Worm (Caenorhabditis elegans): Measurements from ENCODE around the gene cisd-1.
A peak's percentile ranks its signal among the peaks of the same experiment; 100 is the strongest.

The cisd-1 gene

ce11 chrII:11501956-11502355 is 32.5 kb upstream of the cisd-1 start:
- TF ChIP-seq skn-1 (tag; optimal IDR thresholded peaks at IDR 0.05) (no peak), nhr-67 (tag; optimal IDR thresholded peaks at IDR 0.05) (no peak), elt-2 (tag; optimal IDR thresholded peaks at IDR 0.05) (no peak), R02D3.7 (tag; optimal IDR thresholded peaks at IDR 0.05) (no peak), ama-1 (optimal IDR thresholded peaks at IDR 0.05) (no peak), snpc-4 (tag; optimal IDR thresholded peaks at IDR 0.05) (no peak), nhr-25 (tag; optimal IDR thresholded peaks at IDR 0.05) (peak; percentile 60), ceh-16 (tag; optimal IDR thresholded peaks at IDR 0.05) (no peak), tbx-2 (tag; optimal IDR thresholded peaks at IDR 0.05) (peak; percentile 39), jun-1 (tag; optimal IDR thresholded peaks at IDR 0.05) (no peak), nhr-237 (tag; optimal IDR thresholded peaks at IDR 0.05) (no peak), mdl-1 (tag; optimal IDR thresholded peaks at IDR 0.05) (no peak), nhr-43 (tag; optimal IDR thresholded peaks at IDR 0.05; ENCODE audit: poor library complexity, severe bottlenecking) (peak; percentile 81), nfya-1 (tag; optimal IDR thresholded peaks at IDR 0.05; ENCODE audit: insufficient read depth) (no peak), ztf-11 (tag; optimal IDR thresholded peaks at IDR 0.05) (no peak), ZK546.5 (tag; optimal IDR thresholded peaks at IDR 0.05) (no peak), elt-1 (tag; optimal IDR thresholded peaks at IDR 0.05) (no peak), ceh-82 (tag; optimal IDR thresholded peaks at IDR 0.05) (no peak), daf-12 (tag; optimal IDR thresholded peaks at IDR 0.05) (no peak), pha-4 (tag; optimal IDR thresholded peaks at IDR 0.05) (no peak), pqm-1 (tag; optimal IDR thresholded peaks at IDR 0.05) (no peak), unc-39 (tag; optimal IDR thresholded peaks at IDR 0.05) (no peak), ceh-9 (tag; optimal IDR thresholded peaks at IDR 0.05) (no peak), egl-27 (tag; optimal IDR thresholded peaks at IDR 0.05) (no peak), nhr-23 (tag; optimal IDR thresholded peaks at IDR 0.05) (peak; percentile 49), elt-3 (tag; optimal IDR thresholded peaks at IDR 0.05) (peak; percentile 98 to 100 (median 100)), fkh-10 (GFP tag; optimal IDR thresholded peaks at IDR 0.05) (no peak), nhr-76 (tag; optimal IDR thresholded peaks at IDR 0.05) (no peak), eor-1 (tag; optimal IDR thresholded peaks at IDR 0.05) (no peak)

ce11 chrII:11500198-11500597 is 30.8 kb upstream of the cisd-1 start, which contains the start of gene B0334.20:
B0334.20 (minus strand) TSS chrII:11500459.
- TF ChIP-seq sea-2 (GFP tag; optimal IDR thresholded peaks at IDR 0.05) (no peak), elt-2 (tag; optimal IDR thresholded peaks at IDR 0.05) (peak; percentile 44)

ce11 chrII:11497365-11497764 is 27.9 kb upstream of the cisd-1 start, which contains the start of gene B0334.5:
B0334.5 (plus strand) TSS chrII:11497665.
- TF ChIP-seq R02D3.7 (tag; optimal IDR thresholded peaks at IDR 0.05): no peak
- no peak for TF ChIP-seq nhr-23 (tag; optimal IDR thresholded peaks at IDR 0.05)
- no peak for TF ChIP-seq ztf-4 (tag; optimal IDR thresholded peaks at IDR 0.05)
- TF ChIP-seq ztf-11 (tag; optimal IDR thresholded peaks at IDR 0.05): no peak
- no peak for TF ChIP-seq eor-1 (tag; optimal IDR thresholded peaks at IDR 0.05)
- no peak for TF ChIP-seq ceh-16 (tag; optimal IDR thresholded peaks at IDR 0.05)
- no peak for TF ChIP-seq egl-5 (tag; optimal IDR thresholded peaks at IDR 0.05)
- TF ChIP-seq daf-12 (tag; optimal IDR thresholded peaks at IDR 0.05): no peak
- no peak for TF ChIP-seq fkh-10 (GFP tag; optimal IDR thresholded peaks at IDR 0.05)
- TF ChIP-seq unc-39 (tag; optimal IDR thresholded peaks at IDR 0.05): no peak

- TF ChIP-seq nhr-12 (tag; optimal IDR thresholded peaks at IDR 0.05) (no peak), lin-39 (tag; optimal IDR thresholded peaks at IDR 0.05) (peak; percentile 69), nfya-1 (tag; optimal IDR thresholded peaks at IDR 0.05; ENCODE audit: insufficient read depth) (peak; percentile 21)
Measured at ce11 chrII:11496767-11497166, 27.3 kb upstream of the cisd-1 start, which contains the start of gene emc-5. emc-5 (plus strand) TSS chrII:11496780.

- TF ChIP-seq pha-4 (tag; optimal IDR thresholded peaks at IDR 0.05) (no peak), nhr-67 (tag; optimal IDR thresholded peaks at IDR 0.05) (no peak), lsy-12 (tag; optimal IDR thresholded peaks at IDR 0.05) (no peak), skn-1 (tag; optimal IDR thresholded peaks at IDR 0.05) (no peak), eor-1 (tag; optimal IDR thresholded peaks at IDR 0.05) (no peak), mml-1 (tag; optimal IDR thresholded peaks at IDR 0.05) (no peak), egl-5 (tag; optimal IDR thresholded peaks at IDR 0.05) (no peak), egl-27 (tag; optimal IDR thresholded peaks at IDR 0.05) (no peak), nhr-28 (tag; optimal IDR thresholded peaks at IDR 0.05) (no peak), aly-2 (tag; optimal IDR thresholded peaks at IDR 0.05) (no peak), nhr-237 (tag; optimal IDR thresholded peaks at IDR 0.05) (no peak), R02D3.7 (tag; optimal IDR thresholded peaks at IDR 0.05) (no peak)
Measured at ce11 chrII:11495806-11496205, 26.4 kb upstream of the cisd-1 start.
